Worm (Caenorhabditis elegans) whole organism, early embryonic: ENCODE measurements around the gene sru-25.

Source experiments
- B0310.2 ChIP-seq: sonication (generic microtip); optimal IDR thresholded peaks from 2 replicates; lab custom pipeline; 2016; ENCODE audit warnings: mild to moderate bottlenecking, missing genetic modification characterization, missing compliant biosample characterization
- aly-1 ChIP-seq: sonication (generic microtip); optimal IDR thresholded peaks from 2 replicates; lab custom pipeline; 2016; ENCODE audit warnings: missing genetic modification characterization, missing compliant biosample characterization
- ama-1 ChIP-seq: fragments of 150-350 bp; optimal IDR thresholded peaks from 2 replicates; lab custom pipeline; 2014
- ceh-13 ChIP-seq: fragments of 200-800 bp; sonication (Bioruptor generic); optimal IDR thresholded peaks from 2 replicates; lab custom pipeline; 2018; ENCODE audit warnings: mild to moderate bottlenecking, missing genetic modification characterization, missing compliant biosample characterization
- ceh-36 ChIP-seq: sonication (generic microtip); optimal IDR thresholded peaks from 2 replicates; lab custom pipeline; 2016; ENCODE audit warnings: missing genetic modification characterization, inconsistent platforms, missing compliant biosample characterization
- ets-7 ChIP-seq: sonication (generic microtip); optimal IDR thresholded peaks from 2 replicates; lab custom pipeline; 2016; ENCODE audit warnings: missing genotype, missing genetic modification characterization, missing compliant biosample characterization
- flt-1 ChIP-seq: fragments of 200-800 bp; sonication (Bioruptor generic); IDR thresholded peaks from 2 replicates; pipeline ENCODE4 v1.3.6; 2022; ENCODE audit warnings: missing genetic modification characterization, missing compliant biosample characterization
- hmbx-1 ChIP-seq: sonication (generic microtip); optimal IDR thresholded peaks from 2 replicates; lab custom pipeline; 2016; ENCODE audit warnings: mild to moderate bottlenecking, missing genetic modification characterization, missing compliant biosample characterization
- tbx-37 ChIP-seq: fragments of 200-800 bp; sonication (Bioruptor generic); conservative IDR thresholded peaks from 2 replicates; pipeline ENCODE4 v1.3.6; 2022; ENCODE audit warnings: missing genetic modification reagents, missing genetic modification characterization, missing compliant biosample characterization
- tra-4 ChIP-seq: sonication (generic microtip); optimal IDR thresholded peaks from 2 replicates; lab custom pipeline; 2017; ENCODE audit warnings: missing genetic modification characterization, missing compliant biosample characterization

ce11 chrV:646888-647287 lies 27.2 kb downstream of the sru-25 start, which contains the start of gene ugt-42:
- TF ChIP-seq hmbx-1 (tag; lab: Kevin White, UChicago) (no peak), ceh-36 (tag; lab: Kevin White, UChicago) (no peak), ama-1 (lab: Kevin White, UChicago) (no peak), aly-1 (tag; lab: Kevin White, UChicago) (no peak), B0310.2 (tag; lab: Kevin White, UChicago) (no peak), flt-1 (GFP tag; lab: Robert Waterston, UW) (no peak), tra-4 (tag; lab: Kevin White, UChicago) (no peak), ceh-13 (GFP tag; lab: Kevin White, UChicago) (no peak), tbx-37 (GFP tag; lab: Robert Waterston, UW) (no peak), ets-7 (tag; lab: Kevin White, UChicago) (no peak)
